Worm (Caenorhabditis elegans) whole organism, late embryonic: ENCODE data around the gene F41G3.3.

Experiments
- C38D4.7 ChIP-seq: fragments of 200-800 bp; sonication (Bioruptor generic); optimal IDR thresholded peaks from 2 replicates; lab custom pipeline; 2018; ENCODE audit warnings: mild to moderate bottlenecking, missing genetic modification characterization, moderate library complexity, missing compliant biosample characterization
- ama-1 ChIP-seq: fragments of 150-350 bp; optimal IDR thresholded peaks from 2 replicates; lab custom pipeline; 2014
- ceh-30 ChIP-seq: fragments of 150-350 bp; optimal IDR thresholded peaks from 2 replicates; lab custom pipeline; 2014; ENCODE audit warnings: missing biosample characterization, missing genetic modification characterization
- ceh-34 ChIP-seq: sonication (generic microtip); optimal IDR thresholded peaks from 2 replicates; lab custom pipeline; 2016; ENCODE audit warnings: mild to moderate bottlenecking, missing genetic modification characterization, missing compliant biosample characterization
- hlh-15 ChIP-seq: sonication (generic microtip); optimal IDR thresholded peaks from 2 replicates; lab custom pipeline; 2016; ENCODE audit warnings: missing genetic modification characterization, missing compliant biosample characterization
- hlh-30 ChIP-seq: sonication (generic microtip); optimal IDR thresholded peaks from 2 replicates; lab custom pipeline; 2017; ENCODE audit warnings: antibody characterized with exemption, missing genetic modification characterization, missing compliant biosample characterization; ENCODE audit not compliant: insufficient read depth
- hlh-6 ChIP-seq: sonication (generic microtip); optimal IDR thresholded peaks from 2 replicates; lab custom pipeline; 2016; ENCODE audit warnings: missing genotype, missing genetic modification characterization, missing compliant biosample characterization
- ref-2 ChIP-seq: sonication (generic microtip); optimal IDR thresholded peaks from 2 replicates; lab custom pipeline; 2016; ENCODE audit warnings: missing genetic modification characterization, missing compliant biosample characterization
- sox-2 ChIP-seq: fragments of 200-800 bp; sonication (Bioruptor generic); IDR thresholded peaks from 2 replicates; pipeline ENCODE4 v1.3.6; 2022; ENCODE audit warnings: missing genetic modification reagents, missing genetic modification characterization, missing compliant biosample characterization
- unc-55 ChIP-seq: sonication (generic microtip); optimal IDR thresholded peaks from 2 replicates; lab custom pipeline; 2017; ENCODE audit warnings: missing biosample characterization, missing genetic modification reagents, missing genetic modification characterization
- zip-5 ChIP-seq: sonication (generic microtip); optimal IDR thresholded peaks from 2 replicates; lab custom pipeline; 2016; ENCODE audit warnings: missing genetic modification characterization, missing compliant biosample characterization

ce11 chrII:6734674-6735073 is 21.7 kb upstream of the F41G3.3 start, which contains the start of gene T14B4.3:
- TF ChIP-seq hlh-6 (tag; lab: Kevin White, UChicago) (no peak), zip-5 (peak; percentile 73), hlh-30 (tag; lab: Kevin White, UChicago) (no peak), ama-1 (lab: Kevin White, UChicago) (no peak), ceh-34 (tag; lab: Kevin White, UChicago) (peak; percentile 58), unc-55 (GFP tag; lab: Kevin White, UChicago) (no peak), hlh-15 (tag; lab: Kevin White, UChicago) (no peak), ceh-30 (tag; lab: Kevin White, UChicago) (no peak), sox-2 (GFP tag; lab: Robert Waterston, UW) (no peak), ref-2 (tag; lab: Kevin White, UChicago) (peak; percentile 76), C38D4.7 (GFP tag; lab: Kevin White, UChicago) (no peak)
